Fruit fly (Drosophila melanogaster): ENCODE data around the gene AsnS.

The AsnS gene

DNA sequence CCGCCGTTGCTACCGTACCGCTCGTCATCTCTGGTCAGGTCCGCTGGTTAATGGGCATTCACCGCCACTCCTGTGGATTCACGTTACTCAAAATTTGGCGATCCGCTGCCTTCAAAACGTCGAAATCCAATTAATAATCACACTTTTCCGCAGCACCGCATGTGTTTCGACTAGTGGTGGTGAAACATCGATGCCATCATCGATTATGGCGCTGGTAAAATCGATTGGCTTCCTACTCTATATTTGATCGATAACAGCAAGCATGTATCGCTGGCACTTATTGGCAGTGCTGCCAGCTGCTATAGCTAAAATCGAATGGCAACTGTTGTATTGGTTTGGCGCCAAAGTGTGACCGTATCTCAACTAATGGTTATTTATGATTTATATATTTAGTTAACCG lies 37.1 kb upstream of the AsnS start (continued):
- TF ChIP-seq Lhr (GFP tag; optimal IDR thresholded peaks at IDR 0.05): peak; percentile 77
- peak; percentile 87 for TF ChIP-seq YL-1 (GFP tag; optimal IDR thresholded peaks at IDR 0.05)
- no peak for TF ChIP-seq CG8388 (GFP tag; optimal IDR thresholded peaks at IDR 0.05)
- TF ChIP-seq da (GFP tag; optimal IDR thresholded peaks at IDR 0.05): no peak
- peak; percentile 43 for TF ChIP-seq CG15601 (tag; optimal IDR thresholded peaks at IDR 0.05)
- no peak for TF ChIP-seq cas (GFP tag; IDR thresholded peaks at IDR 0.05)
- TF ChIP-seq Nf-YB (GFP tag; optimal IDR thresholded peaks at IDR 0.05): no peak
- peak; percentile 97 for TF ChIP-seq ato (GFP tag; IDR thresholded peaks at IDR 0.05; ENCODE audit: partially characterized antibody)
- TF ChIP-seq CG33557 (GFP tag; optimal IDR thresholded peaks at IDR 0.05): no peak
- peak; percentile 29 for TF ChIP-seq her (GFP tag; optimal IDR thresholded peaks at IDR 0.05)
- peak; percentile 98 for TF ChIP-seq CG3847 (GFP tag; IDR thresholded peaks at IDR 0.05)
- no peak for TF ChIP-seq Dip2 (GFP tag; IDR thresholded peaks at IDR 0.05)
- TF ChIP-seq mirr (GFP tag; optimal IDR thresholded peaks at IDR 0.05): peak; percentile 11
- TF ChIP-seq danr (GFP tag; IDR thresholded peaks at IDR 0.05): no peak
- peak; percentile 80 for TF ChIP-seq BEAF-32 (GFP tag; optimal IDR thresholded peaks at IDR 0.05)
- no peak for TF ChIP-seq D (optimal IDR thresholded peaks at IDR 0.05)
- no peak for TF ChIP-seq D (GFP tag; optimal IDR thresholded peaks at IDR 0.05)
- TF ChIP-seq CG17385 (GFP tag; optimal IDR thresholded peaks at IDR 0.05): no peak
- no peak for TF ChIP-seq dati (GFP tag; IDR thresholded peaks at IDR 0.05)
- no peak for TF ChIP-seq CG7786 (GFP tag; optimal IDR thresholded peaks at IDR 0.05)
- no peak for TF ChIP-seq sqz (GFP tag; optimal IDR thresholded peaks at IDR 0.05)
- TF ChIP-seq fd3F (GFP tag; optimal IDR thresholded peaks at IDR 0.05): no peak
- peak; percentile 60 for TF ChIP-seq CG4617 (GFP tag; optimal IDR thresholded peaks at IDR 0.05; ENCODE audit: borderline replicate concordance)
- peak; percentile 96 for TF ChIP-seq Opbp (GFP tag; IDR thresholded peaks at IDR 0.05; ENCODE audit: partially characterized antibody)
- TF ChIP-seq al (GFP tag; IDR thresholded peaks at IDR 0.05): no peak
- no peak for TF ChIP-seq Six4 (GFP tag; optimal IDR thresholded peaks at IDR 0.05)
- no peak for TF ChIP-seq Nf-YA (GFP tag; IDR thresholded peaks at IDR 0.05)
- peak; percentile 87 for TF ChIP-seq Ets97D (GFP tag; optimal IDR thresholded peaks at IDR 0.05)
- TF ChIP-seq CTCF (GFP tag; optimal IDR thresholded peaks at IDR 0.05): peak; percentile 34
- no peak for TF ChIP-seq tup (GFP tag; optimal IDR thresholded peaks at IDR 0.05)
- no peak for TF ChIP-seq Vsx1 (GFP tag; optimal IDR thresholded peaks at IDR 0.05)
- TF ChIP-seq oc (tag; optimal IDR thresholded peaks at IDR 0.05): no peak
- no peak for TF ChIP-seq Eip74EF (GFP tag; optimal IDR thresholded peaks at IDR 0.05)
- TF ChIP-seq peb (GFP tag; IDR thresholded peaks at IDR 0.05): no peak
- peak; percentile 87 for TF ChIP-seq Dll (GFP tag; IDR thresholded peaks at IDR 0.05; ENCODE audit: partially characterized antibody)
- TF ChIP-seq Jarid2 (GFP tag; optimal IDR thresholded peaks at IDR 0.05): peak; percentile 54
- TF ChIP-seq zen2 (GFP tag; IDR thresholded peaks at IDR 0.05; ENCODE audit: partially characterized antibody): peak; percentile 93
- TF ChIP-seq CG7839 (tag; optimal IDR thresholded peaks at IDR 0.05): no peak
- TF ChIP-seq CoRest (tag; optimal IDR thresholded peaks at IDR 0.05): peak; percentile 44
- 0 out of 2 replicates have a peak, but pooled peaks have one; percentile 26 for TF ChIP-seq slbo (GFP tag; IDR thresholded peaks at IDR 0.05)
- no peak for TF ChIP-seq h (optimal IDR thresholded peaks at IDR 0.05)
- no peak for TF ChIP-seq CG13296 (GFP tag; optimal IDR thresholded peaks at IDR 0.05)
- TF ChIP-seq CG7271 (tag; optimal IDR thresholded peaks at IDR 0.05): no peak
- TF ChIP-seq CG9817 (tag; optimal IDR thresholded peaks at IDR 0.05): no peak
- TF ChIP-seq grau (tag; optimal IDR thresholded peaks at IDR 0.05): no peak
- peak; percentile 95 for TF ChIP-seq CG13287 (GFP tag; IDR thresholded peaks at IDR 0.05; ENCODE audit: partially characterized antibody)
- TF ChIP-seq z (GFP tag; IDR thresholded peaks at IDR 0.05): no peak
- TF ChIP-seq CG14860 (GFP tag; IDR thresholded peaks at IDR 0.05; ENCODE audit: partially characterized antibody): peak; percentile 92
- TF ChIP-seq lola (GFP tag; optimal IDR thresholded peaks at IDR 0.05): no peak
- TF ChIP-seq chinmo (GFP tag; IDR thresholded peaks at IDR 0.05; ENCODE audit: partially characterized antibody): peak; percentile 94
- TF ChIP-seq CG12659 (GFP tag; optimal IDR thresholded peaks at IDR 0.05): peak; percentile 73
